Worm (Caenorhabditis elegans): ENCODE results near the gene sra-36.

sra-36 gene

ce11 chrII:4516291-4516690, 24.2 kb downstream of the sra-36 start (continued):
- TF ChIP-seq ztf-18 (tag; optimal IDR thresholded peaks at IDR 0.05) = no peak

DNA sequence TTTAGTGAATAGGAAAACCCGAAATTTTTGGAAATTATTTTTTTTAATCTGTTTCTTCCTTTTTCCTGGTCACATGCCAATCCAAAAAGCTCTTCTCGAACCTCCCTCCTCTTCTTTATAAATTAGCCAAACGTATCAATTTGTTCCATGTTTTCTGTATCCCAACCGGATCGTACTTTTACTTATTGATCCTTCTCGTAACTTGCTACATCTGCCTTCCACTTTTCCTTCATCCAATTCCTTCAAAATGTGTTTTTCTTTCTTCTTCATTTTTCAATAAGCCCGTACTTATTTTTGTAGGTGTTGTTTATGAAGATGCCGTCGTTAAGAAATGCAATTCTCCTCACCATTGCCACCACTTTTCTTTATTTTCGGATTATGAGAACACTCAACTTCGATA, 28.6 kb downstream of the sra-36 start, which contains the start of gene cyp-23A1:
Gene cyp-23A1, plus strand, starts transcription at position 301 of the 400 bp plus-strand sequence.
- TF ChIP-seq hsf-1 (GFP tag; IDR thresholded peaks at IDR 0.05) (no peak), T26A5.8 (tag; optimal IDR thresholded peaks at IDR 0.05) (no peak), snpc-3.4 (tag; optimal IDR thresholded peaks at IDR 0.05) (no peak)

DNA sequence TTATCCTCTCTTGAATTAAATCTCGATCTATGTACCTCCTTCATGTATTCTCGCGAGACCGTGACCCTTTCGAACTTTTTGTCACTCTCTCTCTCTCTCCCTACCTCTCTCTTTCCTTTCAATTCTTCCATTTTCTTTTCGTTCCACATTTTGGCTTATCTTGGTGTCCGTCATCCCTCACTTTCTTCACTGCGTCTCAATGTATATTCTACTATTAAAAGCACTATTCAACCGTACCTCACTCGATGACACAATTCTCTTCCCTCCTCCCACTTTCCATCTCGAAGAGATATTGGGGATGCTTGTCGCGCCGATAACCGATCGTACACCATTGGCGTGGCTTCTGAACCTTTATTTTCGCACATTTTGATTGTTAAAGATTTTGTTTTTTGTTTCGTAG, 29.8 kb downstream of the sra-36 start:
- TF ChIP-seq cebp-2 (GFP tag; IDR thresholded peaks at IDR 0.05) (no peak), C17E4.6 (GFP tag; IDR thresholded peaks at IDR 0.05) (no peak)

DNA sequence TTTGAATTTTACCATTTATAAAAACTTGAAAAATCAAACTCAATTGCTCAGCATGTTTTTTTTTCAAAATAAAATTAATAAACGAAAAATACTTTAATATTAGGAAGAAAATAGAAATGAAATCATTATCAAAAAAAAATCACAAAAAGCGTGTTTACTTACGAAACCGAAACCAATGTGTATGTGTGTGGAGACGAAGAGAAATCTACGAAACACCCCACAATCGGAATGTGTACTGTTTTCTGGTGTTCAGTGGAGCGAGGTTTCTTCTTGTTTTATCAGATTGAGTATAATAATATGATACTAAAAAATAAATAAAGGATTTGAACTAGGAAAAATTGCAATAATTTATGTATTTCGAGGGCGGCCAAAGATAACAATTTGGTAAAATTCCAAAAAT, 32.9 kb downstream of the sra-36 start:
- TF ChIP-seq gei-17 (GFP tag; optimal IDR thresholded peaks at IDR 0.05) (no peak), cebp-1 (GFP tag; IDR thresholded peaks at IDR 0.05) (no peak), cebp-1 (tag; optimal IDR thresholded peaks at IDR 0.05) (peak; percentile 45), nhr-80 (tag; optimal IDR thresholded peaks at IDR 0.05) (peak; percentile 62), hrde-1 (tag; optimal IDR thresholded peaks at IDR 0.05; ENCODE audit: borderline replicate concordance) (no peak), B0261.1 (tag; optimal IDR thresholded peaks at IDR 0.05) (no peak), ceh-58 (GFP tag; IDR thresholded peaks at IDR 0.05) (no peak), attf-5 (GFP tag; optimal IDR thresholded peaks at IDR 0.05) (peak; percentile 6), K12H6.12 (tag; optimal IDR thresholded peaks at IDR 0.05) (no peak)

DNA sequence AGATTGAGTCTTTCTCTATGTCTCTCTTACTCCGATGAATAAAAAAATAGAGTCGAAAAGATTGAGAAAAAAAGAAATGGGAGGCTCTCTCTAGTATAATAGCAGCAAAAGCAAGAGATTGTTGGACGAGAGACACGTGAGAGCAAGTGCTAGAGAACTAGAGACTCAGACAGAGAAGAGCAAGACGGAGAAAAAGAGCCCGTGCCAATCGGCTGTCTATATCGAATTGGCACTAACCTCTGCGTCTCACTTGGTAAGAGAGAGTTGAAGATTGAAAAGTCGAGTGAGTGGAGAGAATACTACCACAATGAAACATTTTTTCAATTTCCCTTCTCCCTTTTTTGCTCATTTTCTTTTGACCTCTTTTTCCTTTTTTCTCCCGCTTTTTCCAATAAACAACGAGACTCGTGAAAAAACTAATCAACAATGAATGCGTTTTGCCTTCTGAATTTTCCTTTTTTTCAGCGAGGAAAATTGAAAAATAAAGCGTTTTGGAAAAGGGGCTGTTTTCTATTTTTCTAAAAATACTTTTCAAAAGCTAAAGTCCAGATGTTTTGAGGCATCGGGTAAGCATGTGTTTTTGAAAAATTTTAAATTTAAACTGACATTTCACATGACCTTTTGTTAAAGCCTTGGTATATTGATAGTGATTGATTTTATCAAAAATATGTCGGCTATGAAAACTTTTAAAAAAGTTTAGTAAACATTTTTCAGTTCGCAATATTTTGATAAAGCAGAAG, 33.8 kb downstream of the sra-36 start:
- TF ChIP-seq ZK185.1 (tag; optimal IDR thresholded peaks at IDR 0.05; ENCODE audit: poor library complexity, severe bottlenecking) (peak; percentile 55), lin-40 (tag; optimal IDR thresholded peaks at IDR 0.05) (peak; percentile 52), attf-5 (GFP tag; optimal IDR thresholded peaks at IDR 0.05) (peak; percentile 42), egl-18 (GFP tag; IDR thresholded peaks at IDR 0.05) (0 out of 2 replicates have a peak, but pooled peaks have one; percentile 30), aptf-3 (GFP tag; IDR thresholded peaks at IDR 0.05) (no peak), akir-1 (GFP tag; optimal IDR thresholded peaks at IDR 0.05) (no peak), tbx-9 (tag; optimal IDR thresholded peaks at IDR 0.05; ENCODE audit: borderline replicate concordance) (no peak), cebp-1 (GFP tag; IDR thresholded peaks at IDR 0.05) (no peak), cebp-1 (tag; optimal IDR thresholded peaks at IDR 0.05) (peak; percentile 60), let-526 (GFP tag; IDR thresholded peaks at IDR 0.05) (no peak), zim-3 (tag; optimal IDR thresholded peaks at IDR 0.05) (no peak), somi-1 (GFP tag; optimal IDR thresholded peaks at IDR 0.05) (peak; percentile 23), T26A5.8 (tag; optimal IDR thresholded peaks at IDR 0.05) (no peak), rec-8 (tag; optimal IDR thresholded peaks at IDR 0.05) (no peak), Y79H2A.3 (GFP tag; conservative IDR thresholded peaks at IDR 0.05) (no peak), chd-7 (tag; optimal IDR thresholded peaks at IDR 0.05) (peak; percentile 21), lin-35 (GFP tag; optimal IDR thresholded peaks at IDR 0.05) (peak in 1 of 3 experiments; percentile 31), ama-1 (optimal IDR thresholded peaks at IDR 0.05) (no peak), ama-1 (GFP tag; optimal IDR thresholded peaks at IDR 0.05) (no peak), nhr-80 (tag; optimal IDR thresholded peaks at IDR 0.05) (peak; percentile 56), nfyb-1 (GFP tag; IDR thresholded peaks at IDR 0.05) (0 out of 2 replicates have a peak, but pooled peaks have one; percentile 27), unc-130 (GFP tag; optimal IDR thresholded peaks at IDR 0.05) (no peak), nfya-2 (GFP tag; IDR thresholded peaks at IDR 0.05) (no peak), hmg-1.2 (GFP tag; IDR thresholded peaks at IDR 0.05) (peak; percentile 71; the same call in 1 of the 2 replicates), lag-1 (GFP tag; IDR thresholded peaks at IDR 0.05) (no peak), lir-1 (GFP tag; conservative IDR thresholded peaks at IDR 0.05) (no peak), K12H6.12 (tag; optimal IDR thresholded peaks at IDR 0.05) (peak; percentile 59), gei-17 (GFP tag; optimal IDR thresholded peaks at IDR 0.05) (no peak), mcd-1 (GFP tag; IDR thresholded peaks at IDR 0.05) (peak; percentile 39; the same call in 1 of the 2 replicates)
